Worm (Caenorhabditis elegans): ENCODE measurements around the gene Y48B6A.5.

DNA sequence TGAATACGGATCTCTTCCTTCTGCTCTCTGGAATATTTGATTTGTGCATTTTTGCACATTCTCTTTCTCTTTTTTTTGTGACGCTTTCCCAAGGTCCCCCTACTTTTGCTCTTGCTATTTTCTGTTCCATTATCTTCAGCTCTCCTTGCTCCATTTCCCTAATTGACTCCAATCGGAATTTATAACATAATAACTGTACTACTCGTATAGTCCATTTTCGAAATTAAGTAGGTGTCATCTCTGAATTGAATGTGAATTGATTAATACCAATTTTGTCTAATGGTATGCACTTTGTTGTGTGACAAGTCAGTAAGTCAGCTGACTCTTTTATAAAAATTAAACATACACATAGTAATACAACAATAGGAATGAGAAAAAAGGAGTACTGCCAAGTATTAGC, 20.9 kb upstream of the Y48B6A.5 start:
- no peak for TF ChIP-seq fax-1 (tag; optimal IDR thresholded peaks at IDR 0.05)
- TF ChIP-seq ama-1 (optimal IDR thresholded peaks at IDR 0.05) = no peak
- no peak for TF ChIP-seq nhr-232 (tag; optimal IDR thresholded peaks at IDR 0.05)
- TF ChIP-seq sox-2 (GFP tag; IDR thresholded peaks at IDR 0.05) = no peak
- TF ChIP-seq nhr-11 (tag; optimal IDR thresholded peaks at IDR 0.05) = no peak
- TF ChIP-seq pax-1 (tag; optimal IDR thresholded peaks at IDR 0.05) = no peak
- no peak for TF ChIP-seq C08G9.2 (tag; optimal IDR thresholded peaks at IDR 0.05)
- no peak for TF ChIP-seq pha-4 (tag; optimal IDR thresholded peaks at IDR 0.05)
- TF ChIP-seq pqm-1 (tag; optimal IDR thresholded peaks at IDR 0.05) = no peak
- no peak for TF ChIP-seq Y22D7AL.16 (tag; optimal IDR thresholded peaks at IDR 0.05)
- no peak for TF ChIP-seq elt-4 (tag; optimal IDR thresholded peaks at IDR 0.05)
- TF ChIP-seq zip-5 (tag; optimal IDR thresholded peaks at IDR 0.05) = no peak

All from whole organism, late embryonic.